Fruit fly (Drosophila melanogaster): ENCODE data around the gene Jon66Ci.
A peak's percentile ranks its signal among the peaks of the same experiment; 100 is the strongest.

The Jon66Ci gene

DNA sequence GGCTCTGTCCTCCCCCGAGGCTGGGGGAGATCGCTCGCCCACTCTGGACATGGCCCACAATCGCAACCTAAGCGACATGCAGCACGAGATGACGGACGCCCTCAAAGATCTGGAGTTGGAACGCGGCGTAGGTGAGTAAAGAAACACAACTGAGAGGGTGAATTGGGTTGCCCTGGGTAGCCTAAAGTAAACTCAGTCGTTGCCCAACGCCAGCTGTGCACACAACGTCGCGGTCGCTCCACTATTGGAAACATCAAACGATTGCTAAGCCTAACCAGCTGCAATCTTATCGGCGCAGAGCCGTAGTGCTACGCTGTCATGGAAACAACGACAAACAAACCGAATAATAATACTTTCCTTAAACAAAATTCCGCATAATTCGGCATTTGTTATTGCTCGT lies 44.0 kb upstream of the Jon66Ci start (continued):
- no peak for TF ChIP-seq CG6689 (GFP tag; IDR thresholded peaks at IDR 0.05)
- TF ChIP-seq CG3163 (GFP tag; optimal IDR thresholded peaks at IDR 0.05), result no peak
- TF ChIP-seq Sin3A (optimal IDR thresholded peaks at IDR 0.05), result no peak
- no peak for TF ChIP-seq CG15269 (tag; optimal IDR thresholded peaks at IDR 0.05)
- no peak for TF ChIP-seq CG12744 (GFP tag; optimal IDR thresholded peaks at IDR 0.05)
- TF ChIP-seq zen2 (GFP tag; IDR thresholded peaks at IDR 0.05; ENCODE audit: partially characterized antibody), result no peak
- no peak for TF ChIP-seq Dref (GFP tag; IDR thresholded peaks at IDR 0.05)
- TF ChIP-seq CG3281 (GFP tag; optimal IDR thresholded peaks at IDR 0.05), result no peak
- no peak for TF ChIP-seq CG5953 (GFP tag; IDR thresholded peaks at IDR 0.05)
- TF ChIP-seq Fer1 (GFP tag; optimal IDR thresholded peaks at IDR 0.05), result no peak
- TF ChIP-seq z (GFP tag; IDR thresholded peaks at IDR 0.05), result 0 out of 3 replicates have a peak, but pooled peaks have one; percentile 28
- TF ChIP-seq ap (GFP tag; IDR thresholded peaks at IDR 0.05), result no peak
- TF ChIP-seq HLH54F (GFP tag; optimal IDR thresholded peaks at IDR 0.05), result no peak
- TF ChIP-seq CG6683 (GFP tag; optimal IDR thresholded peaks at IDR 0.05), result peak; percentile 15
- no peak for TF ChIP-seq CG10147 (GFP tag; optimal IDR thresholded peaks at IDR 0.05)
- peak; percentile 20 for TF ChIP-seq ac (GFP tag; optimal IDR thresholded peaks at IDR 0.05)
- TF ChIP-seq cg (GFP tag; optimal IDR thresholded peaks at IDR 0.05), result no peak
- peak; percentile 19 for TF ChIP-seq Fer3 (tag; optimal IDR thresholded peaks at IDR 0.05)
- TF ChIP-seq Fer2 (tag; optimal IDR thresholded peaks at IDR 0.05), result no peak
- TF ChIP-seq gro (GFP tag; optimal IDR thresholded peaks at IDR 0.05), result no peak
- no peak for TF ChIP-seq ems (GFP tag; optimal IDR thresholded peaks at IDR 0.05)
- TF ChIP-seq gsb (GFP tag; IDR thresholded peaks at IDR 0.05), result peak; percentile 49
- no peak for TF ChIP-seq NfI (GFP tag; optimal IDR thresholded peaks at IDR 0.05)
- TF ChIP-seq slp2 (GFP tag; optimal IDR thresholded peaks at IDR 0.05), result no peak
- TF ChIP-seq dmrt99B (tag; optimal IDR thresholded peaks at IDR 0.05), result no peak
- TF ChIP-seq croc (GFP tag; conservative IDR thresholded peaks at IDR 0.05), result no peak
- TF ChIP-seq CG18619 (GFP tag; optimal IDR thresholded peaks at IDR 0.05), result peak; percentile 18
- peak; percentile 51 for TF ChIP-seq HHEX (GFP tag; optimal IDR thresholded peaks at IDR 0.05)
- peak; percentile 49; the same call in 1 of the 3 replicates for TF ChIP-seq so (GFP tag; IDR thresholded peaks at IDR 0.05)
- peak; percentile 17 for TF ChIP-seq NC2α (GFP tag; optimal IDR thresholded peaks at IDR 0.05)
- TF ChIP-seq H15 (GFP tag; IDR thresholded peaks at IDR 0.05), result no peak
- TF ChIP-seq CG10209 (GFP tag; optimal IDR thresholded peaks at IDR 0.05), result peak; percentile 50
- no peak for TF ChIP-seq CG9437 (GFP tag; optimal IDR thresholded peaks at IDR 0.05)
- TF ChIP-seq caup (GFP tag; optimal IDR thresholded peaks at IDR 0.05; ENCODE audit: severe bottlenecking), result peak; percentile 58
- no peak for TF ChIP-seq peb (GFP tag; IDR thresholded peaks at IDR 0.05)
- no peak for TF ChIP-seq Trl (optimal IDR thresholded peaks at IDR 0.05)
- TF ChIP-seq Trl (GFP tag; optimal IDR thresholded peaks at IDR 0.05), result peak; percentile 43
- TF ChIP-seq CG30431 (GFP tag; optimal IDR thresholded peaks at IDR 0.05), result no peak
- no peak for TF ChIP-seq zfh2 (GFP tag; optimal IDR thresholded peaks at IDR 0.05)
- TF ChIP-seq otp (GFP tag; IDR thresholded peaks at IDR 0.05), result peak; percentile 40; the same call in 1 of the 3 replicates
- no peak for TF ChIP-seq lov (optimal IDR thresholded peaks at IDR 0.05)
- TF ChIP-seq lov (GFP tag; IDR thresholded peaks at IDR 0.05), result 0 out of 3 replicates have a peak, but pooled peaks have one; percentile 44
- TF ChIP-seq CG8281 (tag; optimal IDR thresholded peaks at IDR 0.05), result peak; percentile 24
- no peak for TF ChIP-seq CG14050 (GFP tag; IDR thresholded peaks at IDR 0.05)
- no peak for TF ChIP-seq CG8944 (GFP tag; optimal IDR thresholded peaks at IDR 0.05)
- TF ChIP-seq pan (optimal IDR thresholded peaks at IDR 0.05), result no peak
- TF ChIP-seq pan (GFP tag; optimal IDR thresholded peaks at IDR 0.05 in 1 of 2, IDR thresholded peaks at IDR 0.05 in 1 of 2), result peak in 1 of 2 experiments; percentile 64
- no peak for TF ChIP-seq Antp (GFP tag; optimal IDR thresholded peaks at IDR 0.05)
- no peak for TF ChIP-seq CG17912 (GFP tag; optimal IDR thresholded peaks at IDR 0.05)
- no peak for TF ChIP-seq ab (GFP tag; optimal IDR thresholded peaks at IDR 0.05)
- TF ChIP-seq ATbp (GFP tag; optimal IDR thresholded peaks at IDR 0.05), result peak; percentile 86
- no peak for TF ChIP-seq CG10959 (GFP tag; IDR thresholded peaks at IDR 0.05)
- TF ChIP-seq sob (GFP tag; IDR thresholded peaks at IDR 0.05), result peak; percentile 45; the same call in 1 of the 2 replicates

Measured in whole organism, embryonic.